Worm (Caenorhabditis elegans): ENCODE measurements around the gene F36H5.14.

The F36H5.14 gene

ce11 chrII:1788087-1788486 lies 12.8 kb downstream of the F36H5.14 start, which contains the start of the genes C08F1.6 and fbxb-13:
Gene C08F1.6 (minus strand): TSS chrII:1788187.
Gene fbxb-13 (plus strand): TSS chrII:1788277.
- TF ChIP-seq nhr-11 (tag; optimal IDR thresholded peaks at IDR 0.05), result no peak
- no peak for TF ChIP-seq dmd-4 (tag; optimal IDR thresholded peaks at IDR 0.05; ENCODE audit: borderline replicate concordance)
- no peak for TF ChIP-seq mec-3 (tag; optimal IDR thresholded peaks at IDR 0.05; ENCODE audit: borderline replicate concordance)
- no peak for TF ChIP-seq C38D4.7 (GFP tag; optimal IDR thresholded peaks at IDR 0.05)
- TF ChIP-seq ceh-19 (GFP tag; optimal IDR thresholded peaks at IDR 0.05), result no peak
- TF ChIP-seq lin-11 (tag; optimal IDR thresholded peaks at IDR 0.05), result no peak
- no peak for TF ChIP-seq ttx-3 (tag; optimal IDR thresholded peaks at IDR 0.05)
- TF ChIP-seq dve-1 (tag; optimal IDR thresholded peaks at IDR 0.05), result no peak
- no peak for TF ChIP-seq nhr-232 (tag; optimal IDR thresholded peaks at IDR 0.05)

DNA sequence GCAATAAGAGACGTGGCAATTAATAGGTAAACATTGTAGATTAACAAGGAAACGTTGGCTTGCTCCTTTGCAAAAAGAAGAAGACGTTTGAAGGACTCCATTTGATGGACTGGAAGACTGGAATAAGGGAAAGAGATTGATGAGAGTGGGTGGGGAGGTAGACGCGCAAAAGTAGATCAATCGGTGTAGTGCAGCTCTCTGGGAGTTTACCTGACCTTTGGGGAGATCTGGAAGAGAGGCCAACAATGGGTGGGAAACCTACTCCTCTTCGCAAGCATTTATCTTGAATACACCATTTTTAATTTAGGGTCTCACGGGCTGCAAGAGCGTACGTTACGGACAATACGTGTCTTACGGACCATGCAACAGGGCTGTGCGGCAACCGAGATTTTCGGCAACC lies 31.0 kb downstream of the F36H5.14 start, which contains the start of gene C08F1.12:
Gene C08F1.12, minus strand, starts transcription at position 101 of the 400 bp plus-strand sequence.
- no peak for TF ChIP-seq ttx-3 (tag; optimal IDR thresholded peaks at IDR 0.05)
- TF ChIP-seq ama-1 (optimal IDR thresholded peaks at IDR 0.05), result no peak
- TF ChIP-seq sox-4 (tag; optimal IDR thresholded peaks at IDR 0.05), result no peak
- no peak for TF ChIP-seq hlh-8 (tag; optimal IDR thresholded peaks at IDR 0.05)
- TF ChIP-seq dve-1 (tag; optimal IDR thresholded peaks at IDR 0.05), result no peak
- no peak for TF ChIP-seq ets-4 (tag; optimal IDR thresholded peaks at IDR 0.05)
- no peak for TF ChIP-seq fkh-6 (tag; optimal IDR thresholded peaks at IDR 0.05)
- no peak for TF ChIP-seq hlh-13 (GFP tag; optimal IDR thresholded peaks at IDR 0.05)
- no peak for TF ChIP-seq mec-3 (tag; optimal IDR thresholded peaks at IDR 0.05; ENCODE audit: borderline replicate concordance)
- TF ChIP-seq ceh-48 (tag; optimal IDR thresholded peaks at IDR 0.05), result no peak
- TF ChIP-seq che-1 (tag; optimal IDR thresholded peaks at IDR 0.05), result no peak

ce11 chrII:1808217-1808616 lies 32.9 kb downstream of the F36H5.14 start, which contains the start of gene C08F1.8:
Gene C08F1.8 (minus strand): TSS chrII:1808317.
- no peak for TF ChIP-seq syd-9 (tag; optimal IDR thresholded peaks at IDR 0.05)
- peak; percentile 42 for TF ChIP-seq hlh-30 (tag; optimal IDR thresholded peaks at IDR 0.05; ENCODE audit: insufficient read depth)

- TF ChIP-seq lim-6 (tag; optimal IDR thresholded peaks at IDR 0.05) (no peak), sdc-2 (tag; optimal IDR thresholded peaks at IDR 0.05) (no peak), elt-4 (tag; optimal IDR thresholded peaks at IDR 0.05) (no peak), sox-4 (tag; optimal IDR thresholded peaks at IDR 0.05) (no peak), pqm-1 (tag; optimal IDR thresholded peaks at IDR 0.05) (no peak), hlh-15 (tag; optimal IDR thresholded peaks at IDR 0.05) (no peak), ceh-9 (tag; optimal IDR thresholded peaks at IDR 0.05) (no peak), unc-86 (tag; optimal IDR thresholded peaks at IDR 0.05) (no peak), ama-1 (optimal IDR thresholded peaks at IDR 0.05) (no peak), lin-11 (tag; optimal IDR thresholded peaks at IDR 0.05) (no peak), fkh-6 (tag; optimal IDR thresholded peaks at IDR 0.05) (no peak), dve-1 (tag; optimal IDR thresholded peaks at IDR 0.05) (no peak), gmeb-2 (tag; optimal IDR thresholded peaks at IDR 0.05) (no peak), ceh-18 (tag; optimal IDR thresholded peaks at IDR 0.05) (no peak), ceh-2 (tag; optimal IDR thresholded peaks at IDR 0.05) (no peak), T23F11.4 (GFP tag; optimal IDR thresholded peaks at IDR 0.05) (no peak), ahr-1 (tag; optimal IDR thresholded peaks at IDR 0.05) (no peak)
Measured at ce11 chrII:1816053-1816452, 40.7 kb downstream of the F36H5.14 start.

DNA sequence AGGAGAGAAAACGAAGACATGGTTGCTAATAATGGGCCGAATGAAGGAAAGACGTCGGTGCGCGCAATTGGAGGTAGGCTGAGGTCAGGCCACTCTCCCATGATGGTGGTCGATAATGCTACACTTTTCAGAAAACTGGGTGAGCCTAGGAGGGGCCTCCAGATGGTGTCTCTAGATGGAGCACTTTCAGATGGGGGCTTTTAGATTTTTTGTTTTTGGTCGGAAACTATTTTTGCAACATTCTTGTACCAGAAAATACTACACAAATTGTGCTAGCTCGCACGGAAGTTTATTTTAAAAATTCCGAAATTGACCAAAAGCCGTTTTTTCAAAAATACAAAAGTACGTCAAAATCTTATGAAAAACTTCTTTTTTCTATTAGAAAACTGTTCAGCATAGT lies 43.0 kb downstream of the F36H5.14 start, which contains the start of gene fbxb-10:
Gene fbxb-10, minus strand, starts transcription at position 101 of the 400 bp plus-strand sequence.
- TF ChIP-seq gmeb-2 (tag; optimal IDR thresholded peaks at IDR 0.05) (no peak), ceh-14 (tag; optimal IDR thresholded peaks at IDR 0.05) (no peak), pag-3 (tag; optimal IDR thresholded peaks at IDR 0.05; ENCODE audit: borderline replicate concordance) (no peak), elt-2 (tag; optimal IDR thresholded peaks at IDR 0.05) (no peak), lim-6 (tag; optimal IDR thresholded peaks at IDR 0.05) (no peak), tbx-7 (tag; optimal IDR thresholded peaks at IDR 0.05) (no peak), sox-4 (tag; optimal IDR thresholded peaks at IDR 0.05) (no peak), pha-4 (tag; optimal IDR thresholded peaks at IDR 0.05) (no peak), nhr-232 (tag; optimal IDR thresholded peaks at IDR 0.05) (no peak), C38D4.7 (GFP tag; optimal IDR thresholded peaks at IDR 0.05) (no peak), ceh-22 (tag; optimal IDR thresholded peaks at IDR 0.05) (no peak), hlh-15 (tag; optimal IDR thresholded peaks at IDR 0.05) (no peak), fkh-6 (tag; optimal IDR thresholded peaks at IDR 0.05) (no peak), che-1 (tag; optimal IDR thresholded peaks at IDR 0.05) (no peak), unc-86 (tag; optimal IDR thresholded peaks at IDR 0.05) (no peak), zip-5 (tag; optimal IDR thresholded peaks at IDR 0.05) (no peak), hlh-6 (tag; optimal IDR thresholded peaks at IDR 0.05) (no peak), mec-3 (tag; optimal IDR thresholded peaks at IDR 0.05; ENCODE audit: borderline replicate concordance) (no peak), pqm-1 (tag; optimal IDR thresholded peaks at IDR 0.05) (no peak)

Measured in whole organism, late embryonic.